Worm (Caenorhabditis elegans): ENCODE data around the gene mrpl-30.
A peak's percentile ranks its signal among the peaks of the same experiment; 100 is the strongest.

The mrpl-30 gene

ce11 chrIII:2424783-2425329, 14.1 kb upstream of the mrpl-30 start:
- TF ChIP-seq nhr-41 (GFP tag; IDR thresholded peaks at IDR 0.05) (no peak), daf-8 (GFP tag; IDR thresholded peaks at IDR 0.05) (0 out of 2 replicates have a peak, but pooled peaks have one; percentile 12), aha-1 (tag) (peak; percentile 90), set-16 (GFP tag; IDR thresholded peaks at IDR 0.05) (peak; percentile 97), lim-7 (GFP tag; IDR thresholded peaks at IDR 0.05) (no peak), nhr-111 (GFP tag; optimal IDR thresholded peaks at IDR 0.05) (no peak)

- TF ChIP-seq ceh-28 (tag; optimal IDR thresholded peaks at IDR 0.05), result peak; percentile 82
- no peak for TF ChIP-seq ama-1 (optimal IDR thresholded peaks at IDR 0.05)
Measured at ce11 chrIII:2423638-2424037, 12.9 kb upstream of the mrpl-30 start.

ce11 chrIII:2421226-2421625, 10.5 kb upstream of the mrpl-30 start:
- TF ChIP-seq aha-1 (tag) (peak; percentile 53), Y105C5A.15 (GFP tag; IDR thresholded peaks at IDR 0.05) (no peak), ceh-82 (tag; optimal IDR thresholded peaks at IDR 0.05) (no peak), egl-43 (GFP tag; IDR thresholded peaks at IDR 0.05) (peak; percentile 60; the same call in 1 of the 2 replicates), F26F4.8 (GFP tag; conservative IDR thresholded peaks at IDR 0.05) (no peak), unc-62 (GFP tag; optimal IDR thresholded peaks at IDR 0.05 in 1 of 2) (peak in 1 of 2 experiments; percentile 12), unc-62 (tag; optimal IDR thresholded peaks at IDR 0.05) (no peak), mxl-3 (GFP tag; optimal IDR thresholded peaks at IDR 0.05) (no peak)

ce11 chrIII:2419504-2419903, 8.7 kb upstream of the mrpl-30 start:
- TF ChIP-seq F49E8.2 (tag; optimal IDR thresholded peaks at IDR 0.05; ENCODE audit: borderline replicate concordance) (no peak), F44E2.7 (GFP tag; IDR thresholded peaks at IDR 0.05) (0 out of 2 replicates have a peak, but pooled peaks have one; percentile 60), lin-38 (GFP tag; IDR thresholded peaks at IDR 0.05) (peak; percentile 8), ceh-28 (tag; optimal IDR thresholded peaks at IDR 0.05) (peak; percentile 90)

- TF ChIP-seq aha-1 (tag), result peak; percentile 76
- no peak for TF ChIP-seq ceh-62 (tag; optimal IDR thresholded peaks at IDR 0.05)
Measured at ce11 chrIII:2418981-2419380, 8.2 kb upstream of the mrpl-30 start.

ce11 chrIII:2418159-2418658, 7.4 kb upstream of the mrpl-30 start, which contains the start of the genes W04B5.5 and W04B5.3:
W04B5.5 (minus strand) TSS chrIII:2418209.
W04B5.3 (plus strand) TSS chrIII:2418514.
- TF ChIP-seq tra-1 (GFP tag; IDR thresholded peaks at IDR 0.05) (no peak), daf-16 (GFP tag; optimal IDR thresholded peaks at IDR 0.05) (peak in 1 of 2 experiments; percentile 23), daf-16 (tag; optimal IDR thresholded peaks at IDR 0.05) (peak; percentile 97), nhr-41 (GFP tag; IDR thresholded peaks at IDR 0.05) (no peak), dpl-1 (GFP tag; optimal IDR thresholded peaks at IDR 0.05) (peak; percentile 94), lin-13 (GFP tag; optimal IDR thresholded peaks at IDR 0.05) (peak; percentile 34), Y48G9A.11 (GFP tag; IDR thresholded peaks at IDR 0.05) (peak; percentile 62), php-3 (GFP tag; IDR thresholded peaks at IDR 0.05) (0 out of 2 replicates have a peak, but pooled peaks have one; percentile 34), vab-7 (GFP tag; IDR thresholded peaks at IDR 0.05) (no peak), nhr-28 (tag; optimal IDR thresholded peaks at IDR 0.05) (peak; percentile 39), dmd-6 (GFP tag; IDR thresholded peaks at IDR 0.05) (peak; percentile 59), dve-1 (tag; optimal IDR thresholded peaks at IDR 0.05; ENCODE audit: insufficient read depth) (peak; percentile 67), pqm-1 (tag; optimal IDR thresholded peaks at IDR 0.05) (peak; percentile 80), mxl-3 (GFP tag; optimal IDR thresholded peaks at IDR 0.05) (peak; percentile 20), pha-4 (GFP tag; IDR thresholded peaks at IDR 0.05) (peak; percentile 60), pha-4 (tag; optimal IDR thresholded peaks at IDR 0.05) (no peak), mdt-29 (GFP tag; IDR thresholded peaks at IDR 0.05) (0 out of 2 replicates have a peak, but pooled peaks have one; percentile 14), spr-3 (GFP tag; optimal IDR thresholded peaks at IDR 0.05) (no peak), mep-1 (tag; optimal IDR thresholded peaks at IDR 0.05) (peak; percentile 37), aly-2 (tag; optimal IDR thresholded peaks at IDR 0.05) (no peak), lsy-2 (tag; optimal IDR thresholded peaks at IDR 0.05) (peak in 1 of 2 experiments; percentile 62), nhr-6 (tag; optimal IDR thresholded peaks at IDR 0.05) (peak; percentile 9), hlh-30 (tag; optimal IDR thresholded peaks at IDR 0.05; ENCODE audit: insufficient read depth) (peak; percentile 41), mdl-1 (tag; optimal IDR thresholded peaks at IDR 0.05) (peak in 1 of 2 experiments; percentile 51), lin-38 (GFP tag; IDR thresholded peaks at IDR 0.05) (peak; percentile 65), mes-2 (tag; optimal IDR thresholded peaks at IDR 0.05; ENCODE audit: poor library complexity, severe bottlenecking) (peak; percentile 63)
